Worm (Caenorhabditis elegans) whole organism, mixed stage, embryonic: ENCODE measurements around the gene pap-1.

Experiments
- M03D4.4 ChIP-seq: sonication (generic microtip); optimal IDR thresholded peaks from 2 replicates; lab custom pipeline; 2017; ENCODE audit warnings: mild to moderate bottlenecking, missing genetic modification characterization, missing compliant biosample characterization
- bed-3 ChIP-seq: fragments of 200-800 bp; sonication (Bioruptor generic); optimal IDR thresholded peaks from 3 replicates; lab custom pipeline; 2018; ENCODE audit warnings: mild to moderate bottlenecking, missing genetic modification characterization, moderate library complexity, missing compliant biosample characterization
- blmp-1 ChIP-seq: fragments of 150-350 bp; optimal IDR thresholded peaks from 2 replicates; lab custom pipeline; 2014; ENCODE audit warnings: missing biosample characterization, missing genetic modification characterization
- ceh-39 ChIP-seq: fragments of 150-350 bp; optimal IDR thresholded peaks from 2 replicates; lab custom pipeline; 2014; ENCODE audit warnings: missing biosample characterization, missing genetic modification characterization
- ceh-43 ChIP-seq: fragments of 200-800 bp; sonication (Bioruptor generic); optimal IDR thresholded peaks from 2 replicates; lab custom pipeline; 2018; ENCODE audit warnings: mild to moderate bottlenecking, missing genetic modification characterization, moderate library complexity, missing compliant biosample characterization
- ceh-83 ChIP-seq: fragments of 200-800 bp; sonication (Bioruptor generic); optimal IDR thresholded peaks from 2 replicates; lab custom pipeline; 2018; ENCODE audit warnings: mild to moderate bottlenecking, missing genetic modification characterization, missing compliant biosample characterization
- ces-1 ChIP-seq: fragments of 150-350 bp; optimal IDR thresholded peaks from 2 replicates; lab custom pipeline; 2014; ENCODE audit warnings: missing biosample characterization, missing genetic modification reagents, missing genetic modification characterization
- cnd-1 ChIP-seq: fragments of 200-800 bp; sonication (Bioruptor generic); optimal IDR thresholded peaks from 2 replicates; lab custom pipeline; 2018; ENCODE audit warnings: mild to moderate bottlenecking, missing genetic modification characterization, missing compliant biosample characterization
- drap-1 ChIP-seq: fragments of 200-800 bp; sonication (Bioruptor generic); optimal IDR thresholded peaks from 3 replicates; lab custom pipeline; 2018; ENCODE audit warnings: mild to moderate bottlenecking, missing genetic modification characterization, missing compliant biosample characterization
- elt-1 ChIP-seq: sonication (generic microtip); optimal IDR thresholded peaks from 2 replicates; lab custom pipeline; 2017; ENCODE audit warnings: missing genetic modification characterization, mild to moderate bottlenecking, missing compliant biosample characterization, antibody characterized with exemption, moderate library complexity, borderline replicate concordance; ENCODE audit not compliant: insufficient read depth
- elt-3 ChIP-seq: fragments of 150-350 bp; optimal IDR thresholded peaks from 2 replicates; lab custom pipeline; 2014; ENCODE audit warnings: missing biosample characterization, missing genetic modification characterization
- flh-1 ChIP-seq: fragments of 200-800 bp; sonication (Bioruptor generic); optimal IDR thresholded peaks from 2 replicates; lab custom pipeline; 2018; ENCODE audit warnings: mild to moderate bottlenecking, missing genetic modification characterization, moderate library complexity, missing compliant biosample characterization
- ham-2 ChIP-seq: fragments of 200-800 bp; sonication (Bioruptor generic); optimal IDR thresholded peaks from 2 replicates; lab custom pipeline; 2018; ENCODE audit warnings: mild to moderate bottlenecking, missing genetic modification characterization, missing compliant biosample characterization
- hlh-1 ChIP-seq: fragments of 150-350 bp; optimal IDR thresholded peaks from 2 replicates; lab custom pipeline; 2014; ENCODE audit warnings: missing biosample characterization, missing genetic modification reagents, missing genetic modification characterization
- lin-13 ChIP-seq: fragments of 150-350 bp; optimal IDR thresholded peaks from 2 replicates; lab custom pipeline; 2014; ENCODE audit warnings: missing biosample characterization, missing genetic modification characterization
- lin-32 ChIP-seq: fragments of 200-800 bp; sonication (Bioruptor generic); optimal IDR thresholded peaks from 2 replicates; lab custom pipeline; 2018; ENCODE audit warnings: mild to moderate bottlenecking, missing genetic modification characterization, missing compliant biosample characterization
- lsy-2 ChIP-seq: fragments of 150-350 bp; optimal IDR thresholded peaks from 2 replicates; lab custom pipeline; 2014; ENCODE audit warnings: missing biosample characterization, missing genetic modification characterization
- mep-1 ChIP-seq: fragments of 150-350 bp; optimal IDR thresholded peaks from 2 replicates; lab custom pipeline; 2017; ENCODE audit warnings: missing biosample characterization, missing genetic modification reagents, missing genetic modification characterization, inconsistent platforms
- mls-2 ChIP-seq: sonication (generic microtip); optimal IDR thresholded peaks from 2 replicates; lab custom pipeline; 2016; ENCODE audit warnings: mild to moderate bottlenecking, missing genetic modification characterization, moderate library complexity, missing compliant biosample characterization
- nhr-12 ChIP-seq: fragments of 150-350 bp; optimal IDR thresholded peaks from 2 replicates; lab custom pipeline; 2014; ENCODE audit warnings: missing biosample characterization, missing genetic modification characterization
- nhr-2 ChIP-seq: fragments of 150-350 bp; optimal IDR thresholded peaks from 2 replicates; lab custom pipeline; 2014; ENCODE audit warnings: missing biosample characterization, missing genetic modification characterization
- nhr-237 ChIP-seq: fragments of 150-350 bp; optimal IDR thresholded peaks from 2 replicates; lab custom pipeline; 2014; ENCODE audit warnings: missing biosample characterization, missing genetic modification characterization
- nhr-76 ChIP-seq: sonication (generic microtip); optimal IDR thresholded peaks from 2 replicates; lab custom pipeline; 2017; ENCODE audit warnings: missing biosample characterization, missing genetic modification characterization
- pha-4 ChIP-seq: fragments of 150-350 bp; optimal IDR thresholded peaks from 2 replicates; lab custom pipeline; 2018; ENCODE audit warnings: missing biosample characterization, missing genetic modification reagents, missing genetic modification characterization
- sem-2 ChIP-seq: fragments of 200-800 bp; sonication (Bioruptor generic); optimal IDR thresholded peaks from 2 replicates; lab custom pipeline; 2018; ENCODE audit warnings: mild to moderate bottlenecking, missing genetic modification characterization, missing compliant biosample characterization
- snpc-4 ChIP-seq: fragments of 150-350 bp; optimal IDR thresholded peaks from 2 replicates; lab custom pipeline; 2014; ENCODE audit warnings: missing biosample characterization, missing genetic modification characterization
- sptf-1 ChIP-seq: sonication (generic microtip); optimal IDR thresholded peaks from 2 replicates; lab custom pipeline; 2017; ENCODE audit warnings: mild to moderate bottlenecking, missing genetic modification characterization, moderate library complexity, missing compliant biosample characterization
- tbx-8 ChIP-seq: fragments of 200-800 bp; sonication (Bioruptor generic); optimal IDR thresholded peaks from 2 replicates; lab custom pipeline; 2018; ENCODE audit warnings: mild to moderate bottlenecking, missing genetic modification characterization, moderate library complexity, missing compliant biosample characterization
- unc-120 ChIP-seq: sonication (generic microtip); optimal IDR thresholded peaks from 2 replicates; lab custom pipeline; 2017; ENCODE audit warnings: missing genetic modification characterization, missing compliant biosample characterization; ENCODE audit not compliant: poor library complexity, severe bottlenecking
- unc-62 ChIP-seq: fragments of 150-350 bp; optimal IDR thresholded peaks from 2 replicates; lab custom pipeline; 2014; ENCODE audit warnings: missing biosample characterization, missing genetic modification reagents, missing genetic modification characterization
- zip-8 ChIP-seq: fragments of 150-350 bp; optimal IDR thresholded peaks from 2 replicates; lab custom pipeline; 2014; ENCODE audit warnings: missing biosample characterization, missing genetic modification characterization

The pap-1 gene

DNA sequence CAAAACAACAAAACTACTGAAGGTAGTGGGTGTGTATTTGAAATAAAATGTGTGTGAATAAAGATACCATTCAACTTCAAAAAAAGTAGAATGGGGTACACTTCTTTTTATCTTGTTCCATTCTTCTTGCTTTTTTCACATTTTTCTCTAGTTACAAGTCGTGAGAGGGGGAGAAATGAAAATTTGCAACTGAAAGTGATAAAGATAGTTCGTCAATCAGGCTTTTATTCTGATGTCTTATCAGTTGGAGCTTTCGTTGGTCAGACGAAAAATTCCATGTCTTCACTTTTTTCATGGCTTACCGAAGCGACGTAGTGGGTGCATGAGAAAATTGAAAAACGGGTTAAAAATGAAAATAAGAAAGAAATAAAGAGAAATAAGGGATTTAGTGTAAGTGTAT, 8.1 kb upstream of the pap-1 start, which contains the start of gene Y32F6A.4:
Y32F6A.4 (minus strand) TSS at position 347 of the 400 bp plus-strand sequence.
- TF ChIP-seq sem-2 (GFP tag; lab: Kevin White, UChicago) (no peak), ceh-39 (tag; lab: Kevin White, UChicago) (no peak), blmp-1 (tag; lab: Kevin White, UChicago) (no peak), pha-4 (tag; lab: Kevin White, UChicago) (no peak), lsy-2 (tag; lab: Kevin White, UChicago) (no peak), lin-32 (GFP tag; lab: Kevin White, UChicago) (no peak), unc-120 (no peak), snpc-4 (tag; lab: Kevin White, UChicago) (no peak), nhr-76 (tag; lab: Kevin White, UChicago) (no peak), M03D4.4 (tag; lab: Kevin White, UChicago) (no peak), flh-1 (GFP tag; lab: Kevin White, UChicago) (no peak), nhr-237 (tag; lab: Kevin White, UChicago) (no peak), lin-13 (tag; lab: Kevin White, UChicago) (no peak), ham-2 (no peak), hlh-1 (tag; lab: Kevin White, UChicago) (no peak), zip-8 (tag; lab: Kevin White, UChicago) (no peak), elt-3 (tag; lab: Kevin White, UChicago) (no peak), tbx-8 (GFP tag; lab: Kevin White, UChicago) (no peak)

DNA sequence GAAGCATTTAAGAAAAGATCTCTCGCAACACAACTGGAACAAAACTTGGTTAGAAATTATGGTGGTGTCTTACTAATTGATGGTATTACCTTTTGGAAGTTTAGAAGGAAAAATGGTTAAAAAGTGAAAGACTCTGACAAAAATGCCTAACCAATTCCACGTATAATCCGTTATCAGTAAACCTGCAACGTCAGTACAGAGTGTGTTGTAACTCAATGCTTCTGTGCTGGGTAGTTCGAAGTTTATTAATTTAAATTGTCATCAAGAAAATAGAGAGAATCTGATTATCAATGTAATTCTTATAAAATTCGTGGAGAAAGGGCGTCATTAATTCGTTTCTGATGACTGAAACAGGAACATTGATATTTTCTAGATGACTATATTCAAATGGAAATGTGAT, 6.6 kb upstream of the pap-1 start:
- TF ChIP-seq tbx-8 (GFP tag; lab: Kevin White, UChicago) (no peak), ces-1 (no peak), nhr-12 (tag; lab: Kevin White, UChicago) (no peak), M03D4.4 (tag; lab: Kevin White, UChicago) (no peak), zip-8 (tag; lab: Kevin White, UChicago) (no peak), drap-1 (GFP tag; lab: Kevin White, UChicago) (no peak), blmp-1 (tag; lab: Kevin White, UChicago) (no peak), sem-2 (GFP tag; lab: Kevin White, UChicago) (no peak), elt-1 (tag; lab: Kevin White, UChicago) (no peak), bed-3 (GFP tag; lab: Kevin White, UChicago) (no peak), pha-4 (tag; lab: Kevin White, UChicago) (no peak), ceh-83 (GFP tag; lab: Kevin White, UChicago) (no peak), nhr-2 (tag; lab: Kevin White, UChicago) (no peak), cnd-1 (tag; lab: Kevin White, UChicago) (no peak)

DNA sequence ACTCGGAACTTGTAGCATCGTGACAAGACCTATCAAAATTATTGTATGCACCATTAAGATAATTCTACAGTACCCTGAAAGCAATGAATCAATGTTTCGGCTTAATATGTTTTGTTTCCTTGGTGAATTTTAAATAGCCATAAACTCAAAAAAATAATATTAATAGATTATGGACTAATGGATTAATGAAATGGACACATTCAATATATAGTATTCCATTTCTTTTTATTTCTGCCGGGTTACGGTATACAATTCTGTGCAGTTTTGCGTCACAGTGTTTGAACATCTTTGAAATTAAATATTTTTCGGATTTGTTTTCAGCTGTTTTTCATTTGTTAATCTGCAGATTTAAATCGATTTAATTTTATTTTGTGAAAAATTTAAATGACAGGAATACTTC, 5.2 kb upstream of the pap-1 start, which contains the start of gene set-22:
set-22 (plus strand) TSS at position 301 of the 400 bp plus-strand sequence.
- TF ChIP-seq ceh-83 (GFP tag; lab: Kevin White, UChicago) (no peak), elt-3 (tag; lab: Kevin White, UChicago) (no peak), sptf-1 (no peak), ceh-43 (GFP tag; lab: Kevin White, UChicago) (no peak), mls-2 (no peak), lsy-2 (tag; lab: Kevin White, UChicago) (no peak)

DNA sequence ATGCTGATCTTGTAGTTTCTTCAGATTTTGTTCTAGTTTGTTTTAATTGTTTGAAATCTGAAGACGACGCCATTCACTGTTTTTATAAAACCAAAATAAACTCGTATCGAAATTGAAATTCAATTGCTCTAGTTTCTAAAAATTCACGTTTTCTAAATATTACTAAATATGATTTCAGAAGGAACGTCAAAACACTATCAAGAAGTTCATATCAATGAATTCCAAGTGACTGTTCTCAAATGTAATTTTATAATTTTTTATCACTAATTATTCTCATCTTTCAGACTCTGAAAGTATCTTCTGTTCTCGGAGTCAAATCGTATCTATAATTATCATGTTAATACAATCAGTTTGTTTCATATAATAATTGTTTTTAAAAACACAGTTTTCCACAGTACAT, 1.1 kb upstream of the pap-1 start, which contains the start of gene snf-10:
snf-10 (minus strand) TSS at position 101 of the 400 bp plus-strand sequence.
- no peak for TF ChIP-seq ceh-43 (GFP tag; lab: Kevin White, UChicago)
- no peak for TF ChIP-seq cnd-1 (tag; lab: Kevin White, UChicago)
- no peak for TF ChIP-seq lin-32 (GFP tag; lab: Kevin White, UChicago)
- TF ChIP-seq ces-1: no peak
- no peak for TF ChIP-seq mep-1 (tag; lab: Kevin White, UChicago)
- TF ChIP-seq flh-1 (GFP tag; lab: Kevin White, UChicago): no peak
- no peak for TF ChIP-seq sem-2 (GFP tag; lab: Kevin White, UChicago)
- no peak for TF ChIP-seq unc-62
- TF ChIP-seq drap-1 (GFP tag; lab: Kevin White, UChicago): no peak
- no peak for TF ChIP-seq snpc-4 (tag; lab: Kevin White, UChicago)
- TF ChIP-seq zip-8 (tag; lab: Kevin White, UChicago): no peak
- TF ChIP-seq nhr-237 (tag; lab: Kevin White, UChicago): no peak
- TF ChIP-seq nhr-12 (tag; lab: Kevin White, UChicago): no peak
- no peak for TF ChIP-seq nhr-2 (tag; lab: Kevin White, UChicago)
- no peak for TF ChIP-seq unc-120
- no peak for TF ChIP-seq mls-2
- no peak for TF ChIP-seq elt-3 (tag; lab: Kevin White, UChicago)
- TF ChIP-seq nhr-76 (tag; lab: Kevin White, UChicago): no peak
